Fruit fly (Drosophila melanogaster): Measurements from ENCODE around the gene CG5787.
A peak's percentile ranks its signal among the peaks of the same experiment; 100 is the strongest.

CG5787 gene

dm6 chr2L:12721794-12722315 is 9.1 kb upstream of the CG5787 start, which contains the start of gene Pih1D1 (continued):
- TF ChIP-seq fd102C (GFP tag; optimal IDR thresholded peaks at IDR 0.05) (peak; percentile 46), da (GFP tag; optimal IDR thresholded peaks at IDR 0.05) (peak; percentile 80), CG7271 (tag; optimal IDR thresholded peaks at IDR 0.05) (peak; percentile 72), usp (GFP tag; optimal IDR thresholded peaks at IDR 0.05) (no peak), ato (GFP tag; IDR thresholded peaks at IDR 0.05; ENCODE audit: partially characterized antibody) (no peak), ind (GFP tag; optimal IDR thresholded peaks at IDR 0.05) (peak; percentile 97), CG17385 (GFP tag; optimal IDR thresholded peaks at IDR 0.05) (peak; percentile 88), pnt (GFP tag; optimal IDR thresholded peaks at IDR 0.05) (peak; percentile 93), fu2 (GFP tag; optimal IDR thresholded peaks at IDR 0.05) (peak; percentile 94), tup (GFP tag; optimal IDR thresholded peaks at IDR 0.05) (peak; percentile 79), HLHmδ (GFP tag; optimal IDR thresholded peaks at IDR 0.05) (no peak), wdn (GFP tag; IDR thresholded peaks at IDR 0.05) (peak; percentile 91), Antp (GFP tag; optimal IDR thresholded peaks at IDR 0.05) (peak; percentile 83), CG15601 (tag; optimal IDR thresholded peaks at IDR 0.05) (no peak), Hmr (GFP tag; optimal IDR thresholded peaks at IDR 0.05) (peak; percentile 96), CG6813 (GFP tag; optimal IDR thresholded peaks at IDR 0.05) (peak; percentile 80), peb (GFP tag; IDR thresholded peaks at IDR 0.05) (peak; percentile 90), kni (GFP tag; optimal IDR thresholded peaks at IDR 0.05) (peak; percentile 72), Dp (GFP tag; optimal IDR thresholded peaks at IDR 0.05) (peak; percentile 11), ems (GFP tag; optimal IDR thresholded peaks at IDR 0.05) (peak; percentile 86), bbx (GFP tag; IDR thresholded peaks at IDR 0.05; ENCODE audit: partially characterized antibody) (no peak), CG6272 (GFP tag; IDR thresholded peaks at IDR 0.05) (peak; percentile 94), E2f1 (GFP tag; IDR thresholded peaks at IDR 0.05) (peak; percentile 95), hbn (GFP tag; IDR thresholded peaks at IDR 0.05; ENCODE audit: partially characterized antibody) (no peak), pan (optimal IDR thresholded peaks at IDR 0.05) (no peak), pan (GFP tag; optimal IDR thresholded peaks at IDR 0.05 in 1 of 2, IDR thresholded peaks at IDR 0.05 in 1 of 2) (peak in 1 of 2 experiments; percentile 97), slou (GFP tag; optimal IDR thresholded peaks at IDR 0.05) (peak; percentile 97), CG9932 (GFP tag; IDR thresholded peaks at IDR 0.05) (peak; percentile 97), CG12219 (GFP tag; optimal IDR thresholded peaks at IDR 0.05) (peak; percentile 83), HLH3B (GFP tag; IDR thresholded peaks at IDR 0.05) (peak; percentile 92), ERR (GFP tag; optimal IDR thresholded peaks at IDR 0.05) (peak; percentile 46), CG17186 (GFP tag; optimal IDR thresholded peaks at IDR 0.05) (peak; percentile 59), tin (GFP tag; optimal IDR thresholded peaks at IDR 0.05) (peak; percentile 95), dimm (GFP tag; IDR thresholded peaks at IDR 0.05) (peak; percentile 86), jumu (GFP tag; optimal IDR thresholded peaks at IDR 0.05) (peak; percentile 90), CG11456 (GFP tag; IDR thresholded peaks at IDR 0.05) (peak; percentile 95), CG3065 (GFP tag; optimal IDR thresholded peaks at IDR 0.05) (peak; percentile 76), maf-S (GFP tag; optimal IDR thresholded peaks at IDR 0.05) (peak; percentile 92), CG11504 (tag; optimal IDR thresholded peaks at IDR 0.05) (peak; percentile 96), Chrac-16 (GFP tag; optimal IDR thresholded peaks at IDR 0.05) (peak; percentile 95), tap (tag; optimal IDR thresholded peaks at IDR 0.05) (peak; percentile 85), CG2712 (tag; optimal IDR thresholded peaks at IDR 0.05) (peak; percentile 97), CG11398 (GFP tag; optimal IDR thresholded peaks at IDR 0.05) (peak; percentile 80), CG2875 (GFP tag; optimal IDR thresholded peaks at IDR 0.05) (peak; percentile 78), sr (GFP tag; IDR thresholded peaks at IDR 0.05) (peak; percentile 63; the same call in 1 of the 3 replicates), zen2 (GFP tag; IDR thresholded peaks at IDR 0.05; ENCODE audit: partially characterized antibody) (no peak), CG33557 (GFP tag; optimal IDR thresholded peaks at IDR 0.05) (peak; percentile 91), CG3163 (GFP tag; optimal IDR thresholded peaks at IDR 0.05) (peak; percentile 68), Asciz (GFP tag; optimal IDR thresholded peaks at IDR 0.05) (peak; percentile 90), CG7839 (tag; optimal IDR thresholded peaks at IDR 0.05) (peak; percentile 97)

Measured in whole organism, embryonic.